Fruit fly (Drosophila melanogaster): ENCODE data around the gene CG15024.

The CG15024 gene

dm6 chr3L:4471449-4471848, 7.8 kb upstream of the CG15024 start, which contains the start of gene CG32248:
Gene CG32248, plus strand, starts transcription at chr3L:4471749.
- TF ChIP-seq CG33017 (tag; optimal IDR thresholded peaks at IDR 0.05) (no peak), ovo (GFP tag; optimal IDR thresholded peaks at IDR 0.05) (no peak), kay (GFP tag; ENCODE audit: borderline replicate concordance) (no peak), Clk (GFP tag; optimal IDR thresholded peaks at IDR 0.05) (no peak), tj (GFP tag; optimal IDR thresholded peaks at IDR 0.05) (no peak), CG14711 (tag; optimal IDR thresholded peaks at IDR 0.05) (no peak), Mnt (GFP tag; optimal IDR thresholded peaks at IDR 0.05) (no peak), CG5204 (GFP tag; optimal IDR thresholded peaks at IDR 0.05) (no peak), Hr96 (GFP tag; optimal IDR thresholded peaks at IDR 0.05) (no peak), cnc (optimal IDR thresholded peaks at IDR 0.05) (no peak), toe (GFP tag; optimal IDR thresholded peaks at IDR 0.05) (no peak), bab1 (GFP tag; optimal IDR thresholded peaks at IDR 0.05) (no peak), cic (GFP tag; optimal IDR thresholded peaks at IDR 0.05) (no peak), CG11617 (GFP tag; optimal IDR thresholded peaks at IDR 0.05) (no peak), CG12768 (GFP tag; optimal IDR thresholded peaks at IDR 0.05) (no peak), Crg-1 (GFP tag; optimal IDR thresholded peaks at IDR 0.05) (no peak)

- peak; percentile 33 for TF ChIP-seq kay (GFP tag; ENCODE audit: borderline replicate concordance)
- no peak for TF ChIP-seq ovo (GFP tag; optimal IDR thresholded peaks at IDR 0.05)
Observed at dm6 chr3L:4469701-4470100, 6.1 kb upstream of the CG15024 start, which contains the start of gene CG32249. Gene CG32249, plus strand, starts transcription at chr3L:4470001.

- TF ChIP-seq toe (GFP tag; optimal IDR thresholded peaks at IDR 0.05) (no peak), bab1 (GFP tag; optimal IDR thresholded peaks at IDR 0.05) (no peak), CG14711 (tag; optimal IDR thresholded peaks at IDR 0.05) (no peak), Clk (GFP tag; optimal IDR thresholded peaks at IDR 0.05) (no peak), cnc (optimal IDR thresholded peaks at IDR 0.05) (no peak), pad (GFP tag; optimal IDR thresholded peaks at IDR 0.05) (no peak), cic (GFP tag; optimal IDR thresholded peaks at IDR 0.05) (no peak), CG7045 (GFP tag; optimal IDR thresholded peaks at IDR 0.05) (no peak), Hr96 (GFP tag; optimal IDR thresholded peaks at IDR 0.05) (no peak), Crg-1 (GFP tag; optimal IDR thresholded peaks at IDR 0.05) (no peak), CG5204 (GFP tag; optimal IDR thresholded peaks at IDR 0.05) (no peak)
Observed at dm6 chr3L:4466530-4466929, 2.9 kb upstream of the CG15024 start, which contains the start of gene CG32241. Gene CG32241, minus strand, starts transcription at chr3L:4466630.

dm6 chr3L:4461454-4462045, 2.1 kb downstream of the CG15024 start, which contains the start of gene CG15023:
Gene CG15023, minus strand, starts transcription at chr3L:4461504.
- TF ChIP-seq bab1 (GFP tag; optimal IDR thresholded peaks at IDR 0.05) (no peak), CG5204 (GFP tag; optimal IDR thresholded peaks at IDR 0.05) (no peak), CG1620 (GFP tag; optimal IDR thresholded peaks at IDR 0.05) (no peak), CG7045 (GFP tag; optimal IDR thresholded peaks at IDR 0.05) (no peak), tj (GFP tag; optimal IDR thresholded peaks at IDR 0.05) (no peak), CG14711 (tag; optimal IDR thresholded peaks at IDR 0.05) (no peak), Mnt (GFP tag; optimal IDR thresholded peaks at IDR 0.05) (no peak)

- TF ChIP-seq Hr96 (GFP tag; optimal IDR thresholded peaks at IDR 0.05) (no peak), ovo (GFP tag; optimal IDR thresholded peaks at IDR 0.05) (no peak), CG11617 (GFP tag; optimal IDR thresholded peaks at IDR 0.05) (no peak), CG33017 (tag; optimal IDR thresholded peaks at IDR 0.05) (no peak), tj (GFP tag; optimal IDR thresholded peaks at IDR 0.05) (no peak), Crg-1 (GFP tag; optimal IDR thresholded peaks at IDR 0.05) (no peak), CG12768 (GFP tag; optimal IDR thresholded peaks at IDR 0.05) (no peak), CG5204 (GFP tag; optimal IDR thresholded peaks at IDR 0.05) (no peak), pad (GFP tag; optimal IDR thresholded peaks at IDR 0.05) (no peak), Clk (GFP tag; optimal IDR thresholded peaks at IDR 0.05) (no peak), CG7045 (GFP tag; optimal IDR thresholded peaks at IDR 0.05) (no peak), CG7101 (tag; optimal IDR thresholded peaks at IDR 0.05) (no peak), toe (GFP tag; optimal IDR thresholded peaks at IDR 0.05) (no peak)
Observed at dm6 chr3L:4460307-4461088, 3.1 kb downstream of the CG15024 start, which contains the start of gene CG15022. Gene CG15022, minus strand, starts transcription at chr3L:4460317.

dm6 chr3L:4458063-4458462, 5.6 kb downstream of the CG15024 start, which contains the start of gene CG11345:
Gene CG11345, minus strand, starts transcription at chr3L:4458163.
- TF ChIP-seq toe (GFP tag; optimal IDR thresholded peaks at IDR 0.05) (no peak), CG33017 (tag; optimal IDR thresholded peaks at IDR 0.05) (no peak), Mnt (GFP tag; optimal IDR thresholded peaks at IDR 0.05) (no peak), CG7045 (GFP tag; optimal IDR thresholded peaks at IDR 0.05) (no peak), pad (GFP tag; optimal IDR thresholded peaks at IDR 0.05) (no peak), Crg-1 (GFP tag; optimal IDR thresholded peaks at IDR 0.05) (no peak), CG12768 (GFP tag; optimal IDR thresholded peaks at IDR 0.05) (no peak), CG7101 (tag; optimal IDR thresholded peaks at IDR 0.05) (no peak), CG1620 (GFP tag; optimal IDR thresholded peaks at IDR 0.05) (no peak), CG5204 (GFP tag; optimal IDR thresholded peaks at IDR 0.05) (no peak), Hr96 (GFP tag; optimal IDR thresholded peaks at IDR 0.05) (no peak), kay (GFP tag; ENCODE audit: borderline replicate concordance) (no peak), tj (GFP tag; optimal IDR thresholded peaks at IDR 0.05) (no peak)
